Worm (Caenorhabditis elegans): ENCODE results near the gene C16C8.25.

DNA sequence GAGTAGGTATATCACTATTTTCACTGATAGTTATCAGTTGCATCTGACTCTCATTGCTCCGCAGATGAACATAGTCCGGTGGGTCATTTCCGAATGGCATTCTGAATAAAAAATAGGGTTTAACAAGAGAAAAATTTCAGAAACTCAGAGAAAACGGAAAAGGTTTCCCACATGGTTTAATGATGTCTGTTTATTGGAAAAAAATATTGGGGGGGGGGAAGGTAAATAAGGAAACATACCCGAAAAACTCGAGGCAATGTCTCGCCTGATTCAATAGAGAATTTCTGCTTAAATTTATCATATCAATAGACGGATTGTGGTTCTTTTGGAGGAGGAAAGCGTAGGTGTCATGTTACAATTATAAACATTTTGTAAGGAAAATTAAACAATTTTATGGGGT, 23.6 kb upstream of the C16C8.25 start, which contains the start of gene nep-11:
- TF ChIP-seq R02D3.7 (tag; optimal IDR thresholded peaks at IDR 0.05): no peak
- no peak for TF ChIP-seq mbf-1 (tag; optimal IDR thresholded peaks at IDR 0.05)
- no peak for TF ChIP-seq ztf-11 (tag; optimal IDR thresholded peaks at IDR 0.05)
- no peak for TF ChIP-seq unc-62 (GFP tag; optimal IDR thresholded peaks at IDR 0.05)
- no peak for TF ChIP-seq snpc-4 (tag; optimal IDR thresholded peaks at IDR 0.05)
